Worm (Caenorhabditis elegans) whole organism, young adult: ENCODE measurements around the gene gpc-1.

Experiments used
- Y53F4B.3 ChIP-seq: fragments of 200-800 bp; sonication (Bioruptor generic); IDR thresholded peaks from 2 replicates; pipeline ENCODE4 v1.3.6; 2022; ENCODE audit warnings: missing genetic modification reagents, missing genetic modification characterization, missing compliant biosample characterization
- Y56A3A.18 ChIP-seq: fragments of 200-800 bp; sonication (Bioruptor generic); IDR thresholded peaks from 2 replicates; pipeline ENCODE4 v1.3.6; 2022; ENCODE audit warnings: missing genetic modification reagents, missing genetic modification characterization, missing compliant biosample characterization
- ama-1 ChIP-seq, 3 experiments: fragments of 150-350 bp in 1 of 3; sonication (generic microtip) in 2 of 3; optimal IDR thresholded peaks; 2 replicates each; lab custom pipeline; 2014 to 2018; ENCODE audit warnings: missing biosample characterization in 2 of 3, missing genetic modification characterization in 2 of 3, missing genetic modification reagents in 2 of 3
- attf-6 ChIP-seq: fragments of 200-800 bp; sonication (Bioruptor generic); IDR thresholded peaks from 2 replicates; pipeline ENCODE4 v1.3.6; 2022; ENCODE audit warnings: missing genetic modification reagents, missing genetic modification characterization, missing compliant biosample characterization
- bed-1 ChIP-seq: fragments of 200-800 bp; sonication (Bioruptor generic); IDR thresholded peaks from 2 replicates; pipeline ENCODE4 v1.3.6; 2022; ENCODE audit warnings: missing genetic modification reagents, missing genetic modification characterization, missing compliant biosample characterization
- lin-40 ChIP-seq: sonication (generic microtip); optimal IDR thresholded peaks from 2 replicates; lab custom pipeline; 2016; ENCODE audit warnings: missing genetic modification characterization, mild to moderate bottlenecking, missing compliant biosample characterization, missing genotype, missing genetic modification reagents

DNA sequence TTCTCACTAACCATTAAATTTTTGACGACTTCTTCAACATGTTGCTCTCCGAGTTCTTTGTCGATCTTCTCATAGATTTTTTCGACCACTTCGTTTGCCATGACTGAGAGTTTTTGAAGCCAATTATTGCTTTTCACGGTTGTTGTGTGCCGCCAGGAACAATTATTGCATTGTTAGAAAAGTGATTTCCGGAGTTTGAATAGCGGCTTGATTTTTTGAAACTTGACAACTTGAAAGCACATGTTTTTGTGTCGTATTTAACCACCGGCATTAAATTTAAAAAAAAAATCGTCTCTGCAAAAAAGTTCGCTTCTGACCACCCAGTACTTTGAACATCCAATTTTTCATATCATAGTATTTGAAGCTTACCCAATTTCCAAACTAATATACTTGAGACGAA, 38.7 kb downstream of the gpc-1 start, which contains the start of gene C52G5.3:
- TF ChIP-seq ama-1 (optimal IDR thresholded peaks at IDR 0.05; lab: Kevin White, UChicago): no peak
- TF ChIP-seq ama-1 (GFP tag; optimal IDR thresholded peaks at IDR 0.05; lab: Kevin White, UChicago): no peak
- no peak for TF ChIP-seq lin-40 (tag; lab: Kevin White, UChicago)
- TF ChIP-seq Y53F4B.3 (GFP tag; lab: Robert Waterston, UW): no peak
- no peak for TF ChIP-seq attf-6
- no peak for TF ChIP-seq bed-1
- no peak for TF ChIP-seq Y56A3A.18
